Fruit fly (Drosophila melanogaster): ENCODE data around the gene wts.

DNA sequence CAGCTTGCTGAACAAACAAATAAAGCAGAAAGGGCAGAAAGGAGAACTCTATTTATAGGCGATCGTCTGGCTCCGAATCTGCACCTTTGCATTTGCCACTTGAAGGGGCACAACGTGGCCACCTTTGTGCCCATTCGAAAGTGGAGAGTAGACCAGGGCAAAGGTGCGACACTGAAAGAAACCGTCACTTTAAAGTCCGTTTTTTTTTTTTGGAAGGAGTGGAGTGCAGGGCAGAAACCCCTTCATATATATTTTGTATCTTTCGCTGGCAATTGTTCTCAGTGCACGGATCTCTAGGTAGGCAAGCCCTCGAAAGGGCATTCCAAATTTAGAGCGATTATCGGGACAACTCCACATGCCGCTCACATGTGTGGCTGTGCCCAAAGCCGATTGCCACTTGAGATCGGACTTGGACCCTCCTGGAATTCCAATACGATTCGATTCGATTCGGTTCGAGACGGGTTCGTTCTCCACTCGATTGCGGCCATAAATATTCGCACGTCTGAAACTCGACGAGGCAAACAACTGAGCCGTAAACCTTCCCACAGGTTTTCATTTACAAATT, 36.3 kb downstream of the wts start:
- no peak for TF ChIP-seq CTCF (optimal IDR thresholded peaks at IDR 0.05)
- no peak for TF ChIP-seq CG8478 (optimal IDR thresholded peaks at IDR 0.05)
